Fruit fly (Drosophila melanogaster): ENCODE measurements around the gene Dd.

The Dd gene

DNA sequence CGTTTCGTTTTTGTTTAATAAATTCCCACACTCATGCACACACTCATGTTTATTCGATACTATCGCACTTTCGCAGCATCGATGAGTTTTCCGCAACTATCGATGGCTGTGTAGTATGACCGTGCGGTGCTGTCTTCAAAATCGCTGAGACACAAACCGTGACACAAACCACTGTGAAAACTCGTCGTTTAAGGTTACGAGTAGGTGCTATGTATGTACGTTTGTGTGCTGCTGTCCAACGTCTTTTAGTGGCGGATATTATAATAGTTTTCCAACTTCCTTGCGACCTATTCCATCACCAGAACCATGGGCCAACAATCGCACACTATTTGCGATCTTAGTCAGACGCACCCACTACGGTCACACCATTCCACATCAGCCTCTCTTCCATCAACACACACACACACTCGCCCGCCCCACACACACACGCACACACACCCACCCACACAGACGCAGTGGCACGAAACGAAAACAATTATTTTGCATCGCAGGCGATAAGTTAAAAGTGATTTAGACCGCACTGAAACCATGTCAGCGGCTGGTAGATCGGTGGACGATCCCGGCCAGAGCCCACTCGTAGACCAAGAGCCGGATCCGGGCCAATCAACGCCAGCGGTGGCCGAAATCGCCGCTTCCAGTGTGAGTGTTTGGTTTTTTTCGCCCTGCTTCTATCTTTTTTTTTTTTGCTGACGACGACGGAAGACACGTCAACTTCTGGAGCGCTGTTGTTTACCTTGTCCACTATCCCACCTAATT lies at the start of gene Dd, which contains the start of gene CG1486:
Gene Dd, minus strand, starts transcription at position 77 of the 756 bp plus-strand sequence.
Gene CG1486, plus strand, starts transcription at position 114 of the 756 bp plus-strand sequence.
- TF ChIP-seq CG11294 (GFP tag; IDR thresholded peaks at IDR 0.05) (no peak), CG34406 (GFP tag; optimal IDR thresholded peaks at IDR 0.05) (no peak), CG15336 (GFP tag; IDR thresholded peaks at IDR 0.05) (0 out of 2 replicates have a peak, but pooled peaks have one; percentile 22), CG1621 (tag; optimal IDR thresholded peaks at IDR 0.05) (no peak), lz (GFP tag; optimal IDR thresholded peaks at IDR 0.05) (no peak), achi (GFP tag; optimal IDR thresholded peaks at IDR 0.05) (peak; percentile 0), CG31627 (GFP tag; optimal IDR thresholded peaks at IDR 0.05) (peak; percentile 9), Sox14 (GFP tag; optimal IDR thresholded peaks at IDR 0.05) (peak; percentile 25), Ets96B (tag; optimal IDR thresholded peaks at IDR 0.05) (no peak), CG11762 (GFP tag; optimal IDR thresholded peaks at IDR 0.05; ENCODE audit: insufficient read depth) (no peak), fd85E (GFP tag; optimal IDR thresholded peaks at IDR 0.05) (no peak), CG6163 (GFP tag; IDR thresholded peaks at IDR 0.05) (0 out of 3 replicates have a peak, but pooled peaks have one; percentile 6), Eip78C (GFP tag) (peak; percentile 35), cyc (GFP tag; optimal IDR thresholded peaks at IDR 0.05) (no peak), fkh (GFP tag; optimal IDR thresholded peaks at IDR 0.05) (peak; percentile 74)

dm6 chrX:21369149-21369988 lies 45.6 kb upstream of the Dd start:
- no peak for TF ChIP-seq spab (GFP tag; optimal IDR thresholded peaks at IDR 0.05)
- no peak for TF ChIP-seq Smox (GFP tag; optimal IDR thresholded peaks at IDR 0.05)
- TF ChIP-seq acj6 (GFP tag; optimal IDR thresholded peaks at IDR 0.05): no peak
- TF ChIP-seq CG6276 (GFP tag; optimal IDR thresholded peaks at IDR 0.05): no peak
- no peak for TF ChIP-seq CG11294 (GFP tag; IDR thresholded peaks at IDR 0.05)
- no peak for TF ChIP-seq CG9139 (GFP tag; optimal IDR thresholded peaks at IDR 0.05)
- TF ChIP-seq CG8632 (GFP tag; optimal IDR thresholded peaks at IDR 0.05): no peak
- no peak for TF ChIP-seq cyc (GFP tag; optimal IDR thresholded peaks at IDR 0.05)
- no peak for TF ChIP-seq svp (GFP tag)
- TF ChIP-seq Hr38 (GFP tag; optimal IDR thresholded peaks at IDR 0.05): no peak
- no peak for TF ChIP-seq achi (GFP tag; optimal IDR thresholded peaks at IDR 0.05)
- no peak for TF ChIP-seq Eip93F (GFP tag; optimal IDR thresholded peaks at IDR 0.05)
- no peak for TF ChIP-seq Gug (GFP tag; IDR thresholded peaks at IDR 0.05)
- peak; percentile 0 for TF ChIP-seq topi (GFP tag; optimal IDR thresholded peaks at IDR 0.05)
- no peak for TF ChIP-seq Ets96B (tag; optimal IDR thresholded peaks at IDR 0.05)
- peak; percentile 35 for TF ChIP-seq CG6808 (GFP tag; optimal IDR thresholded peaks at IDR 0.05)
- TF ChIP-seq CG34406 (GFP tag; optimal IDR thresholded peaks at IDR 0.05): no peak
- peak; percentile 23 for TF ChIP-seq Sox102F (GFP tag; optimal IDR thresholded peaks at IDR 0.05)
- TF ChIP-seq fkh (GFP tag; optimal IDR thresholded peaks at IDR 0.05): peak; percentile 71
- no peak for TF ChIP-seq Blimp-1 (GFP tag; optimal IDR thresholded peaks at IDR 0.05)
- TF ChIP-seq Met (GFP tag; optimal IDR thresholded peaks at IDR 0.05): peak; percentile 25
- TF ChIP-seq CG1621 (tag; optimal IDR thresholded peaks at IDR 0.05): no peak
- peak; percentile 24 to 27 for TF ChIP-seq ss (GFP tag; optimal IDR thresholded peaks at IDR 0.05)
- TF ChIP-seq Eip75B (GFP tag; optimal IDR thresholded peaks at IDR 0.05): peak; percentile 20
- peak; percentile 28 for TF ChIP-seq CG16779 (tag; optimal IDR thresholded peaks at IDR 0.05)
- TF ChIP-seq Eip78C (GFP tag): peak; percentile 58
- no peak for TF ChIP-seq CG15336 (GFP tag; IDR thresholded peaks at IDR 0.05)
- TF ChIP-seq Sox15 (GFP tag; optimal IDR thresholded peaks at IDR 0.05): no peak
- TF ChIP-seq Hr39 (GFP tag; optimal IDR thresholded peaks at IDR 0.05): no peak
- no peak for TF ChIP-seq CG6792 (GFP tag; optimal IDR thresholded peaks at IDR 0.05)
- no peak for TF ChIP-seq CG8119 (GFP tag; IDR thresholded peaks at IDR 0.05)
- no peak for TF ChIP-seq CG11902 (GFP tag; optimal IDR thresholded peaks at IDR 0.05)
- TF ChIP-seq CG3032 (tag; optimal IDR thresholded peaks at IDR 0.05): no peak
- TF ChIP-seq fd85E (GFP tag; optimal IDR thresholded peaks at IDR 0.05): no peak
- no peak for TF ChIP-seq CG32006 (GFP tag; optimal IDR thresholded peaks at IDR 0.05)
- TF ChIP-seq Hr4 (GFP tag; optimal IDR thresholded peaks at IDR 0.05): no peak
- TF ChIP-seq CG6854 (GFP tag; optimal IDR thresholded peaks at IDR 0.05): no peak
- no peak for TF ChIP-seq dac (GFP tag; optimal IDR thresholded peaks at IDR 0.05)
- TF ChIP-seq esn (GFP tag; optimal IDR thresholded peaks at IDR 0.05): peak; percentile 19
- peak; percentile 24 for TF ChIP-seq vri (GFP tag; optimal IDR thresholded peaks at IDR 0.05)
- no peak for TF ChIP-seq Lpt (GFP tag; optimal IDR thresholded peaks at IDR 0.05)
